Fruit fly (Drosophila melanogaster) whole organism, wandering third instar larva: ENCODE measurements around the gene TwdlP.

Experiments
- CG32264 ChIP-seq: fragments of 200-800 bp; sonication (Bioruptor generic); optimal IDR thresholded peaks from 2 replicates; lab custom pipeline; 2016; ENCODE audit warnings: missing biosample characterization, missing genetic modification characterization
- CrebA ChIP-seq: fragments of 200-800 bp; sonication (Bioruptor generic); optimal IDR thresholded peaks from 2 replicates; lab custom pipeline; 2016; ENCODE audit warnings: missing biosample characterization, mild to moderate bottlenecking, missing genetic modification characterization, borderline replicate concordance
- Dfd ChIP-seq: fragments of >200 bp; optimal IDR thresholded peaks from 2 replicates; lab custom pipeline; 2017; ENCODE audit warnings: missing biosample characterization, missing genetic modification characterization
- Dif ChIP-seq: fragments of 200-275, 200-300 bp; sonication (Bioruptor generic); optimal IDR thresholded peaks from 2 replicates; lab custom pipeline; 2018; ENCODE audit warnings: missing biosample characterization, missing genetic modification characterization; ENCODE audit not compliant: partially characterized antibody
- Myc ChIP-seq: fragments of >200 bp; optimal IDR thresholded peaks from 2 replicates; lab custom pipeline; 2017
- OdsH ChIP-seq: fragments of 200-800 bp; sonication (Bioruptor generic); optimal IDR thresholded peaks from 2 replicates; lab custom pipeline; 2016; ENCODE audit warnings: missing biosample characterization, mild to moderate bottlenecking, missing genetic modification characterization
- dl ChIP-seq, 2 experiments: fragments of 175-275, 200-275 bp in 1 of 2; fragments of 200-275 bp in 1 of 2; sonication (Bioruptor generic); optimal IDR thresholded peaks; lab custom pipeline; 2018; ENCODE audit warnings: mild to moderate bottlenecking in 2 of 2, missing biosample characterization in 2 of 2, missing genetic modification characterization in 2 of 2, moderate library complexity in 2 of 2; ENCODE audit not compliant: partially characterized antibody in 2 of 2, insufficient read depth in 1 of 2
- ey ChIP-seq: fragments of 200-800 bp; sonication (Bioruptor generic); optimal IDR thresholded peaks from 2 replicates; lab custom pipeline; 2016; ENCODE audit warnings: missing biosample characterization, missing genetic modification characterization
- h ChIP-seq: fragments of 200-800 bp; sonication (Bioruptor generic); optimal IDR thresholded peaks from 3 replicates; lab custom pipeline; 2016; ENCODE audit warnings: missing biosample characterization, mild to moderate bottlenecking, missing genetic modification characterization
- jim ChIP-seq: fragments of 175-275, 200-325 bp; sonication (Bioruptor generic); optimal IDR thresholded peaks from 2 replicates; lab custom pipeline; 2016; ENCODE audit warnings: missing biosample characterization, mild to moderate bottlenecking, missing genetic modification characterization
- lola ChIP-seq: fragments of >200 bp; optimal IDR thresholded peaks from 2 replicates; lab custom pipeline; 2017; ENCODE audit warnings: missing biosample characterization, missing genetic modification characterization
- psq ChIP-seq: fragments of 200-800 bp; sonication (Bioruptor generic); optimal IDR thresholded peaks from 3 replicates; lab custom pipeline; 2017; ENCODE audit warnings: missing biosample characterization, mild to moderate bottlenecking, missing genetic modification characterization, moderate library complexity
- usp ChIP-seq: fragments of >200 bp; optimal IDR thresholded peaks from 2 replicates; lab custom pipeline; 2017; ENCODE audit warnings: missing biosample characterization, missing genetic modification characterization
- woc ChIP-seq: sonication (Bioruptor generic); optimal IDR thresholded peaks from 2 replicates; lab custom pipeline; 2016; ENCODE audit warnings: missing biosample characterization, mild to moderate bottlenecking, missing genetic modification characterization

dm6 chr3R:26621314-26621813 is at the start of gene TwdlP:
- TF ChIP-seq CrebA (GFP tag; lab: Kevin White, UChicago) (no peak), h (GFP tag; lab: Kevin White, UChicago) (no peak), psq (GFP tag; lab: Kevin White, UChicago) (no peak), OdsH (GFP tag; lab: Kevin White, UChicago) (no peak), jim (GFP tag; lab: Kevin White, UChicago) (no peak), woc (no peak), Dfd (GFP tag; lab: Kevin White, UChicago) (no peak), usp (no peak), lola (GFP tag; lab: Kevin White, UChicago) (no peak), ey (no peak), Dif (GFP tag; lab: Kevin White, UChicago) (no peak), CG32264 (no peak), dl (GFP tag; optimal IDR thresholded peaks at IDR 0.05; lab: Kevin White, UChicago; ENCODE audit: insufficient read depth in 1 of 2, partially characterized antibody in 2 of 2) (no peak), Myc (lab: Kevin White, UChicago) (no peak)
